Worm (Caenorhabditis elegans) whole organism, L4 larva: ENCODE results near the gene F58F9.8.

Experiments
- F44E2.7 ChIP-seq: fragments of 200-800 bp; sonication (Bioruptor generic); IDR thresholded peaks from 2 replicates; pipeline ENCODE4 v2.1.2; 2022; ENCODE audit warnings: missing genetic modification characterization, missing compliant biosample characterization
- F49E8.2 ChIP-seq: sonication (generic microtip); optimal IDR thresholded peaks from 2 replicates; lab custom pipeline; 2016; ENCODE audit warnings: missing compliant biosample characterization, mild to moderate bottlenecking, missing genetic modification characterization, borderline replicate concordance
- Y48G9A.11 ChIP-seq: fragments of 200-800 bp; sonication (Bioruptor generic); IDR thresholded peaks from 2 replicates; pipeline ENCODE4 v1.3.6; 2022; ENCODE audit warnings: missing genetic modification reagents, missing genetic modification characterization, missing compliant biosample characterization
- aha-1 ChIP-seq: fragments of 150-350 bp; peaks from one replicate; lab custom pipeline; 2014; ENCODE audit warnings: missing biosample characterization, missing genetic modification characterization
- arid-1 ChIP-seq: fragments of 200-800 bp; sonication (Bioruptor generic); conservative IDR thresholded peaks from 2 replicates; pipeline ENCODE4 v1.3.6; 2022; ENCODE audit warnings: missing genetic modification reagents, missing genetic modification characterization, missing compliant biosample characterization
- ceh-62 ChIP-seq: sonication (generic microtip); optimal IDR thresholded peaks from 2 replicates; lab custom pipeline; 2017; ENCODE audit warnings: missing biosample characterization, missing genetic modification characterization
- daf-12 ChIP-seq: fragments of 150-350 bp; optimal IDR thresholded peaks from 2 replicates; lab custom pipeline; 2014; ENCODE audit warnings: missing biosample characterization, missing genetic modification reagents, missing genetic modification characterization
- daf-16 ChIP-seq, 3 experiments: sonication (generic microtip); optimal IDR thresholded peaks; 2 replicates each; lab custom pipeline; 2016 to 2017; ENCODE audit warnings: missing genetic modification characterization in 3 of 3, missing genetic modification reagents in 3 of 3, mild to moderate bottlenecking in 2 of 3, missing compliant biosample characterization in 2 of 3, missing biosample characterization in 1 of 3, moderate library complexity in 1 of 3
- daf-8 ChIP-seq: fragments of 200-800 bp; sonication (Bioruptor generic); IDR thresholded peaks from 2 replicates; pipeline ENCODE4 v1.3.6; 2022; ENCODE audit warnings: missing genetic modification characterization, missing compliant biosample characterization
- dmd-9 ChIP-seq: fragments of 200-800 bp; sonication (Bioruptor generic); IDR thresholded peaks from 2 replicates; pipeline ENCODE4 v1.3.6; 2022; ENCODE audit warnings: missing genetic modification reagents, missing genetic modification characterization, missing compliant biosample characterization
- dpl-1 ChIP-seq: fragments of 150-350 bp; optimal IDR thresholded peaks from 2 replicates; lab custom pipeline; 2014; ENCODE audit warnings: missing biosample characterization, missing genetic modification reagents, missing genetic modification characterization
- egl-27 ChIP-seq: sonication (generic microtip); optimal IDR thresholded peaks from 3 replicates; lab custom pipeline; 2017; ENCODE audit warnings: missing biosample characterization, missing genetic modification reagents, missing genetic modification characterization
- fkh-10 ChIP-seq: fragments of 150-350 bp; optimal IDR thresholded peaks from 2 replicates; lab custom pipeline; 2014; ENCODE audit warnings: missing biosample characterization, missing genetic modification reagents, missing genetic modification characterization
- gei-8 ChIP-seq: fragments of 200-800 bp; sonication (Bioruptor generic); optimal IDR thresholded peaks from 2 replicates; lab custom pipeline; 2018; ENCODE audit warnings: mild to moderate bottlenecking, missing genetic modification characterization, missing compliant biosample characterization
- hlh-30 ChIP-seq: sonication (generic microtip); optimal IDR thresholded peaks from 2 replicates; lab custom pipeline; 2017; ENCODE audit warnings: antibody characterized with exemption, mild to moderate bottlenecking, missing genetic modification characterization, missing compliant biosample characterization; ENCODE audit not compliant: insufficient read depth
- hmg-1.1 ChIP-seq: fragments of 200-800 bp; sonication (Bioruptor generic); IDR thresholded peaks from 2 replicates; pipeline ENCODE4 v1.3.6; 2022; ENCODE audit warnings: missing genetic modification reagents, missing genetic modification characterization, missing compliant biosample characterization
- lin-13 ChIP-seq: fragments of 150-350 bp; optimal IDR thresholded peaks from 2 replicates; lab custom pipeline; 2014; ENCODE audit warnings: missing biosample characterization, missing genetic modification reagents, missing genetic modification characterization
- lin-15B ChIP-seq: fragments of 150-350 bp; sonication (generic microtip); optimal IDR thresholded peaks from 3 replicates; lab custom pipeline; 2014; ENCODE audit warnings: missing biosample characterization, missing genetic modification characterization
- lin-38 ChIP-seq: fragments of 200-800 bp; sonication (Bioruptor generic); IDR thresholded peaks from 2 replicates; pipeline ENCODE4 v1.3.6; 2022; ENCODE audit warnings: missing genetic modification reagents, missing genetic modification characterization, missing compliant biosample characterization
- madf-9 ChIP-seq: fragments of 200-800 bp; sonication (Bioruptor generic); conservative IDR thresholded peaks from 2 replicates; pipeline ENCODE4 v1.3.6; 2022; ENCODE audit warnings: missing genetic modification reagents, missing genetic modification characterization, missing compliant biosample characterization
- mdl-1 ChIP-seq, 2 experiments: fragments of 150-350 bp in 1 of 2; sonication (generic microtip) in 1 of 2; optimal IDR thresholded peaks; 2 replicates each; lab custom pipeline; 2014 to 2017; ENCODE audit warnings: missing biosample characterization in 2 of 2, missing genetic modification characterization in 2 of 2
- mdt-29 ChIP-seq: fragments of 200-800 bp; sonication (Bioruptor generic); IDR thresholded peaks from 2 replicates; pipeline ENCODE4 v1.3.6; 2022; ENCODE audit warnings: missing genetic modification reagents, missing genetic modification characterization, missing compliant biosample characterization
- nhr-102 ChIP-seq: sonication (generic microtip); optimal IDR thresholded peaks from 2 replicates; lab custom pipeline; 2016; ENCODE audit warnings: mild to moderate bottlenecking, missing genetic modification characterization, moderate library complexity, missing compliant biosample characterization
- rbr-2 ChIP-seq: sonication (generic microtip); optimal IDR thresholded peaks from 2 replicates; lab custom pipeline; 2016; ENCODE audit warnings: missing genotype, missing genetic modification characterization, missing compliant biosample characterization
- sdz-12 ChIP-seq: fragments of 200-800 bp; sonication (Bioruptor generic); optimal IDR thresholded peaks from 2 replicates; lab custom pipeline; 2018; ENCODE audit warnings: mild to moderate bottlenecking, missing genetic modification characterization, missing compliant biosample characterization
- set-16 ChIP-seq: fragments of 200-800 bp; sonication (Bioruptor generic); IDR thresholded peaks from 2 replicates; pipeline ENCODE4 v1.3.6; 2022; ENCODE audit warnings: missing genetic modification reagents, missing genetic modification characterization, missing compliant biosample characterization
- snpc-1.2 ChIP-seq: fragments of 200-800 bp; sonication (Bioruptor generic); IDR thresholded peaks from 2 replicates; pipeline ENCODE4 v1.3.6; 2022; ENCODE audit warnings: missing genetic modification reagents, missing genetic modification characterization, missing compliant biosample characterization
- snpc-4 ChIP-seq: fragments of 150-350 bp; optimal IDR thresholded peaks from 2 replicates; lab custom pipeline; 2014; ENCODE audit warnings: missing biosample characterization, missing genetic modification characterization
- spr-3 ChIP-seq: fragments of 200-800 bp; sonication (Bioruptor generic); optimal IDR thresholded peaks from 2 replicates; lab custom pipeline; 2018; ENCODE audit warnings: mild to moderate bottlenecking, missing genetic modification characterization, missing compliant biosample characterization
- tag-97 ChIP-seq: fragments of 200-800 bp; sonication (Bioruptor generic); IDR thresholded peaks from 2 replicates; pipeline ENCODE4 v1.3.6; 2022; ENCODE audit warnings: missing genetic modification characterization, missing compliant biosample characterization
- unc-39 ChIP-seq: sonication (generic microtip); optimal IDR thresholded peaks from 2 replicates; lab custom pipeline; 2017; ENCODE audit warnings: missing biosample characterization, missing genetic modification characterization
- unc-62 ChIP-seq, 3 experiments: fragments of 150-350 bp in 1 of 3; sonication (generic microtip); optimal IDR thresholded peaks in 2 of 3; peaks in 1 of 3; 1 replicate in 1 of 3; 2 replicates in 2 of 3; lab custom pipeline; 2014 to 2017; ENCODE audit warnings: missing biosample characterization in 3 of 3, missing genetic modification characterization in 3 of 3, missing genetic modification reagents in 3 of 3, missing genotype in 1 of 3
- vab-7 ChIP-seq: fragments of 200-800 bp; sonication (Bioruptor generic); IDR thresholded peaks from 2 replicates; pipeline ENCODE4 v1.3.6; 2022; ENCODE audit warnings: missing genetic modification reagents, missing genetic modification characterization, missing compliant biosample characterization
- zag-1 ChIP-seq: fragments of 150-350 bp; optimal IDR thresholded peaks from 2 replicates; lab custom pipeline; 2014; ENCODE audit warnings: missing biosample characterization, missing genetic modification characterization
- zfp-2 ChIP-seq: sonication (generic microtip); optimal IDR thresholded peaks from 2 replicates; lab custom pipeline; 2016; ENCODE audit warnings: mild to moderate bottlenecking, missing genetic modification characterization, missing compliant biosample characterization
- zip-11 ChIP-seq: fragments of 200-800 bp; sonication (Bioruptor generic); IDR thresholded peaks from 2 replicates; pipeline ENCODE4 v1.3.6; 2022; ENCODE audit warnings: missing genetic modification characterization, missing compliant biosample characterization
- zip-2 ChIP-seq: fragments of 150-350 bp; optimal IDR thresholded peaks from 2 replicates; lab custom pipeline; 2014; ENCODE audit warnings: missing biosample characterization, missing genetic modification characterization

The F58F9.8 gene

DNA sequence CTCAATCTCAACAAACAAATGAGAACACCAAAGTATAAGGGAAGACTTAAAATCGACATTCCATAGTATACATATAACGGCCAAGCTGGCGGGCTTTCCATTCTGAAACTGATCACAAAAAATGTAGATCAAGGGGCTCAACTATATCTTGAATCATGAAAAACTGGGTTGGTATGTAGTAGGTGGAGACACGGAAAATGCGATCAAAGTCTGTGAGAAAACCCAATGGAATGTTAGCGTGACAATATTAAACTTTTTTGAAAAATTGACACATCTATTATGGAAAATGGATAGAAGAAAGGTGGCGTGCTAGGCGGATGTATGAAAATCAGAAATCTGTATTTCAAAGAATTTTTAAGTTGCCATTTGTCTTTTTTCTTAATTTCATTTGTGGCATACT lies 25.3 kb downstream of the F58F9.8 start, which contains the start of gene srv-28:
Gene srv-28 (minus strand): TSS at position 101 of the 400 bp plus-strand sequence.
- no peak for TF ChIP-seq zfp-2 (tag; lab: Kevin White, UChicago)
- TF ChIP-seq daf-16 (GFP tag; optimal IDR thresholded peaks at IDR 0.05; lab: Kevin White, UChicago) = no peak
- no peak for TF ChIP-seq daf-16 (tag; optimal IDR thresholded peaks at IDR 0.05; lab: Kevin White, UChicago)
- no peak for TF ChIP-seq set-16 (GFP tag; lab: Robert Waterston, UW)
- TF ChIP-seq aha-1 (tag; lab: Kevin White, UChicago) = peak; percentile 7
- TF ChIP-seq rbr-2 (tag; lab: Kevin White, UChicago) = no peak
- TF ChIP-seq snpc-1.2 (GFP tag; lab: Robert Waterston, UW) = no peak
- TF ChIP-seq lin-13 = no peak
- peak in 1 of 2 experiments; percentile 33 for TF ChIP-seq unc-62 (GFP tag; optimal IDR thresholded peaks at IDR 0.05 in 1 of 2; lab: Kevin White, UChicago)
- no peak for TF ChIP-seq unc-62 (tag; optimal IDR thresholded peaks at IDR 0.05; lab: Kevin White, UChicago)
- TF ChIP-seq mdl-1 (tag; optimal IDR thresholded peaks at IDR 0.05; lab: Kevin White, UChicago) = no peak

ce11 chrIV:6266499-6266898 lies 28.5 kb downstream of the F58F9.8 start, which contains the start of gene srv-29:
Gene srv-29, minus strand, starts transcription at chrIV:6266599.
- TF ChIP-seq sdz-12 (GFP tag; lab: Kevin White, UChicago) (no peak), nhr-102 (tag; lab: Kevin White, UChicago) (no peak), unc-39 (tag; lab: Kevin White, UChicago) (no peak), snpc-4 (no peak), ceh-62 (no peak), zip-11 (GFP tag; lab: Robert Waterston, UW) (no peak), spr-3 (no peak), daf-8 (no peak), lin-15B (tag; lab: Kevin White, UChicago) (no peak), rbr-2 (tag; lab: Kevin White, UChicago) (no peak), zag-1 (tag; lab: Kevin White, UChicago) (no peak), snpc-1.2 (GFP tag; lab: Robert Waterston, UW) (no peak), daf-12 (tag; lab: Kevin White, UChicago) (no peak), dmd-9 (GFP tag; lab: Robert Waterston, UW) (no peak), madf-9 (GFP tag; lab: Robert Waterston, UW) (no peak), hlh-30 (tag; lab: Kevin White, UChicago) (no peak), F44E2.7 (GFP tag; lab: Robert Waterston, UW) (no peak), fkh-10 (no peak)

DNA sequence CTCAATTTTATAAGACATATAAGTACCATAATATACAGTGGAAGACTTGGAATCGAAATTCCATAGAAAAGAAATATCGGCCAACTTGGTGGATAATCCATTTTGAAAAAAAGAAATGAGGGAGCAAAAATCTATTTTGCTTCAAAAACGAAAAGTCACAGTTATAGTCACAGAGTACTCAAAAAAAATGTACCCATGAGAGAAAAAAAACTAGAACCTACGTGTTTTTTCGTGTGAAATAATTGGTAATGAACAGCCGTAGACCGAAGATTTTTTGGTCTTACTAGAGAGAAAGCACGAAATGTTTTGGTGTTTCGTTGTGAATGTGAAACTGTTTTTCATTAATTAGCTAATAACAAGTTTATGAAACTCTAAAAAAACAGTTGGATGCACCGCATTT lies 31.4 kb downstream of the F58F9.8 start, which contains the start of gene srv-30:
Gene srv-30 (minus strand): TSS at position 101 of the 400 bp plus-strand sequence.
- TF ChIP-seq snpc-1.2 (GFP tag; lab: Robert Waterston, UW) (no peak), unc-62 (GFP tag; optimal IDR thresholded peaks at IDR 0.05 in 1 of 2; lab: Kevin White, UChicago) (peak in 1 of 2 experiments; percentile 42), unc-62 (tag; optimal IDR thresholded peaks at IDR 0.05; lab: Kevin White, UChicago) (no peak), hmg-1.1 (GFP tag; lab: Robert Waterston, UW) (no peak), zfp-2 (tag; lab: Kevin White, UChicago) (no peak), dpl-1 (GFP tag; lab: Kevin White, UChicago) (no peak), mdt-29 (GFP tag; lab: Robert Waterston, UW) (no peak), F49E8.2 (tag; lab: Kevin White, UChicago) (no peak), gei-8 (GFP tag; lab: Kevin White, UChicago) (no peak)

ce11 chrIV:6271923-6272322 lies 33.9 kb downstream of the F58F9.8 start, which contains the start of gene srv-31:
Gene srv-31, minus strand, starts transcription at chrIV:6272023.
- TF ChIP-seq lin-38 (GFP tag; lab: Robert Waterston, UW) (no peak), zip-2 (tag; lab: Kevin White, UChicago) (no peak), Y48G9A.11 (GFP tag; lab: Robert Waterston, UW) (no peak), tag-97 (GFP tag; lab: Robert Waterston, UW) (no peak), egl-27 (tag; lab: Kevin White, UChicago) (no peak), vab-7 (GFP tag; lab: Robert Waterston, UW) (no peak), arid-1 (GFP tag; lab: Robert Waterston, UW) (no peak)
- TF ChIP-seq, all 104 proteins: peak for 0
